Worm (Caenorhabditis elegans) whole organism, late embryonic: Measurements from ENCODE around the gene metl-6.
A peak's percentile ranks its signal among the peaks of the same experiment; 100 is the strongest.

Source experiments
- C38D4.7 ChIP-seq: fragments of 200-800 bp; sonication (Bioruptor generic); optimal IDR thresholded peaks from 2 replicates; lab custom pipeline; 2018; ENCODE audit warnings: mild to moderate bottlenecking, missing genetic modification characterization, moderate library complexity, missing compliant biosample characterization
- Y22D7AL.16 ChIP-seq: sonication (generic microtip); optimal IDR thresholded peaks from 2 replicates; lab custom pipeline; 2016; ENCODE audit warnings: missing genetic modification characterization, missing compliant biosample characterization
- ama-1 ChIP-seq: fragments of 150-350 bp; optimal IDR thresholded peaks from 2 replicates; lab custom pipeline; 2014
- ceh-22 ChIP-seq: sonication (generic microtip); optimal IDR thresholded peaks from 2 replicates; lab custom pipeline; 2017; ENCODE audit warnings: missing biosample characterization, missing genetic modification characterization
- ceh-24 ChIP-seq: sonication (generic microtip); optimal IDR thresholded peaks from 2 replicates; lab custom pipeline; 2016; ENCODE audit warnings: mild to moderate bottlenecking, missing genetic modification characterization, missing compliant biosample characterization
- ceh-45 ChIP-seq: fragments of 200-800 bp; sonication (Bioruptor generic); IDR thresholded peaks from 2 replicates; pipeline ENCODE4 v1.3.6; 2022; ENCODE audit warnings: missing genetic modification reagents, missing genetic modification characterization, missing compliant biosample characterization
- ceh-6 ChIP-seq: fragments of 200-800 bp; sonication (Bioruptor generic); optimal IDR thresholded peaks from 2 replicates; lab custom pipeline; 2018; ENCODE audit warnings: mild to moderate bottlenecking, missing genetic modification characterization, missing compliant biosample characterization
- ceh-9 ChIP-seq: sonication (generic microtip); optimal IDR thresholded peaks from 2 replicates; lab custom pipeline; 2016; ENCODE audit warnings: mild to moderate bottlenecking, missing genetic modification characterization, inconsistent platforms, missing compliant biosample characterization
- che-1 ChIP-seq: sonication (generic microtip); optimal IDR thresholded peaks from 2 replicates; lab custom pipeline; 2016; ENCODE audit warnings: mild to moderate bottlenecking, missing genetic modification characterization, missing compliant biosample characterization
- dmd-4 ChIP-seq: sonication (generic microtip); optimal IDR thresholded peaks from 2 replicates; lab custom pipeline; 2016; ENCODE audit warnings: borderline replicate concordance, missing genetic modification characterization, missing compliant biosample characterization
- dve-1 ChIP-seq: sonication (generic microtip); optimal IDR thresholded peaks from 2 replicates; lab custom pipeline; 2017; ENCODE audit warnings: antibody characterized with exemption, mild to moderate bottlenecking, missing genetic modification characterization, missing compliant biosample characterization
- elt-2 ChIP-seq: sonication (generic microtip); optimal IDR thresholded peaks from 2 replicates; lab custom pipeline; 2016; ENCODE audit warnings: missing genetic modification reagents, missing genetic modification characterization, missing compliant biosample characterization
- elt-4 ChIP-seq: sonication (generic microtip); optimal IDR thresholded peaks from 2 replicates; lab custom pipeline; 2016; ENCODE audit warnings: missing genetic modification characterization, missing compliant biosample characterization
- ets-4 ChIP-seq: sonication (generic microtip); optimal IDR thresholded peaks from 2 replicates; lab custom pipeline; 2016; ENCODE audit warnings: missing genetic modification characterization, missing compliant biosample characterization
- fkh-6 ChIP-seq: sonication (generic microtip); optimal IDR thresholded peaks from 2 replicates; lab custom pipeline; 2016; ENCODE audit warnings: missing genetic modification characterization, missing compliant biosample characterization
- gmeb-2 ChIP-seq: sonication (generic microtip); optimal IDR thresholded peaks from 2 replicates; lab custom pipeline; 2016; ENCODE audit warnings: missing genetic modification characterization, inconsistent platforms, missing compliant biosample characterization
- hlh-13 ChIP-seq: fragments of 200-800 bp; sonication (Bioruptor generic); optimal IDR thresholded peaks from 2 replicates; lab custom pipeline; 2018; ENCODE audit warnings: mild to moderate bottlenecking, missing genetic modification characterization, missing compliant biosample characterization
- hlh-15 ChIP-seq: sonication (generic microtip); optimal IDR thresholded peaks from 2 replicates; lab custom pipeline; 2016; ENCODE audit warnings: missing genetic modification characterization, missing compliant biosample characterization
- hlh-30 ChIP-seq: sonication (generic microtip); optimal IDR thresholded peaks from 2 replicates; lab custom pipeline; 2017; ENCODE audit warnings: antibody characterized with exemption, missing genetic modification characterization, missing compliant biosample characterization; ENCODE audit not compliant: insufficient read depth
- hlh-6 ChIP-seq: sonication (generic microtip); optimal IDR thresholded peaks from 2 replicates; lab custom pipeline; 2016; ENCODE audit warnings: missing genotype, missing genetic modification characterization, missing compliant biosample characterization
- lin-11 ChIP-seq: fragments of 200-800 bp; sonication (Bioruptor generic); optimal IDR thresholded peaks from 2 replicates; lab custom pipeline; 2018; ENCODE audit warnings: mild to moderate bottlenecking, missing genetic modification characterization, missing compliant biosample characterization
- madf-2 ChIP-seq: sonication (generic microtip); optimal IDR thresholded peaks from 2 replicates; lab custom pipeline; 2017; ENCODE audit warnings: missing genetic modification characterization, missing compliant biosample characterization
- mec-3 ChIP-seq: sonication (generic microtip); optimal IDR thresholded peaks from 2 replicates; lab custom pipeline; 2016; ENCODE audit warnings: borderline replicate concordance, missing genetic modification characterization, missing compliant biosample characterization
- nfya-1 ChIP-seq: sonication (generic microtip); optimal IDR thresholded peaks from 2 replicates; lab custom pipeline; 2017; ENCODE audit warnings: missing genetic modification characterization, mild to moderate bottlenecking, missing compliant biosample characterization, antibody characterized with exemption, moderate library complexity
- nhr-11 ChIP-seq: fragments of 150-350 bp; optimal IDR thresholded peaks from 2 replicates; lab custom pipeline; 2014; ENCODE audit warnings: missing biosample characterization, missing genetic modification characterization
- nhr-232 ChIP-seq: sonication (generic microtip); optimal IDR thresholded peaks from 2 replicates; lab custom pipeline; 2016; ENCODE audit warnings: missing genetic modification characterization, missing compliant biosample characterization
- npax-4 ChIP-seq: sonication (generic microtip); optimal IDR thresholded peaks from 2 replicates; lab custom pipeline; 2016; ENCODE audit warnings: missing genetic modification characterization, missing compliant biosample characterization
- odd-2 ChIP-seq: sonication (generic microtip); optimal IDR thresholded peaks from 2 replicates; lab custom pipeline; 2017; ENCODE audit warnings: antibody characterized with exemption, mild to moderate bottlenecking, missing genetic modification characterization, missing compliant biosample characterization
- pax-1 ChIP-seq: fragments of 150-350 bp; optimal IDR thresholded peaks from 2 replicates; lab custom pipeline; 2014; ENCODE audit warnings: missing biosample characterization, missing genetic modification characterization
- pha-4 ChIP-seq: fragments of 150-350 bp; optimal IDR thresholded peaks from 2 replicates; lab custom pipeline; 2018; ENCODE audit warnings: missing biosample characterization, missing genetic modification reagents, missing genetic modification characterization
- pqm-1 ChIP-seq: sonication (generic microtip); optimal IDR thresholded peaks from 2 replicates; lab custom pipeline; 2016; ENCODE audit warnings: missing genetic modification characterization, missing compliant biosample characterization
- pros-1 ChIP-seq: fragments of 150-350 bp; optimal IDR thresholded peaks from 2 replicates; lab custom pipeline; 2014; ENCODE audit warnings: missing biosample characterization, missing genetic modification reagents, missing genetic modification characterization
- sox-2 ChIP-seq: fragments of 200-800 bp; sonication (Bioruptor generic); IDR thresholded peaks from 2 replicates; pipeline ENCODE4 v1.3.6; 2022; ENCODE audit warnings: missing genetic modification reagents, missing genetic modification characterization, missing compliant biosample characterization
- sox-4 ChIP-seq: sonication (generic microtip); optimal IDR thresholded peaks from 2 replicates; lab custom pipeline; 2017; ENCODE audit warnings: mild to moderate bottlenecking, missing genetic modification characterization, inconsistent platforms, missing compliant biosample characterization
- syd-9 ChIP-seq: sonication (generic microtip); optimal IDR thresholded peaks from 2 replicates; lab custom pipeline; 2016; ENCODE audit warnings: mild to moderate bottlenecking, missing genetic modification characterization, moderate library complexity, missing compliant biosample characterization
- tbx-7 ChIP-seq: sonication (generic microtip); optimal IDR thresholded peaks from 2 replicates; lab custom pipeline; 2016; ENCODE audit warnings: missing genotype, missing genetic modification characterization, missing compliant biosample characterization
- ttx-3 ChIP-seq: sonication (generic microtip); optimal IDR thresholded peaks from 2 replicates; lab custom pipeline; 2016; ENCODE audit warnings: missing genetic modification reagents, missing genetic modification characterization, missing compliant biosample characterization
- unc-3 ChIP-seq, 2 experiments: fragments of 200-800 bp in 1 of 2; sonication (Bioruptor generic) in 1 of 2; sonication (generic microtip) in 1 of 2; conservative IDR thresholded peaks in 1 of 2; optimal IDR thresholded peaks in 1 of 2; 2 replicates each; pipeline versions ENCODE4 v1.3.6 to Lab custom; 2016 to 2022; ENCODE audit warnings: missing compliant biosample characterization in 2 of 2, missing genetic modification characterization in 2 of 2, missing genetic modification reagents in 1 of 2
- unc-42 ChIP-seq: sonication (generic microtip); optimal IDR thresholded peaks from 2 replicates; lab custom pipeline; 2016; ENCODE audit warnings: missing genotype, missing genetic modification characterization, missing compliant biosample characterization

The metl-6 gene

ce11 chrIII:3893992-3894391, 27.5 kb downstream of the metl-6 start:
- TF ChIP-seq elt-2 (tag; lab: Kevin White, UChicago) = peak; percentile 30
- no peak for TF ChIP-seq pqm-1

DNA sequence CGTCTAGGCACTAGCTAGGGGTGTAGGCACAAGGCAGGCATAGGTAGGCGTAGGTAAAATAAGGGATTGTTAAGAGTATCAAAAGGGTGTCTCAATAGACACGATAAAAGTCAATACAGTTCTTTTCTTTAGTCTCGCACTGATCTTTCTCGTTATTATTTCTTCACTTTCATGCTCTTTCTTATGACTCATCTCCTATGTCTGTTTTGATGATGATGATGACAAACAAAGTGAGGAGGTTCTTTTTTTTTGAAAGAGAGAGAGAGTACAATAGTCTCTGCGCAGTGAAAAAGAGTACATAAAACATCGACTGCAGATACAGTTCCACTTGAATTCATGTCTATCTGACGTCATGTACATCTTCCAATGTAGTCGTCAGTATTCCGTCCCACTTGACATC, 31.6 kb downstream of the metl-6 start:
- TF ChIP-seq sox-2 (GFP tag; lab: Robert Waterston, UW) = no peak
- TF ChIP-seq ceh-45 = no peak
- no peak for TF ChIP-seq hlh-15
- no peak for TF ChIP-seq lin-11 (tag; lab: Kevin White, UChicago)
- TF ChIP-seq nfya-1 = no peak
- no peak for TF ChIP-seq odd-2 (tag; lab: Kevin White, UChicago)
- no peak for TF ChIP-seq fkh-6 (tag; lab: Kevin White, UChicago)
- no peak for TF ChIP-seq Y22D7AL.16 (tag; lab: Kevin White, UChicago)
- TF ChIP-seq hlh-13 = no peak
- TF ChIP-seq hlh-6 (tag; lab: Kevin White, UChicago) = no peak
- no peak for TF ChIP-seq pros-1 (tag; lab: Kevin White, UChicago)
- no peak for TF ChIP-seq sox-4 (tag; lab: Kevin White, UChicago)
- no peak for TF ChIP-seq ceh-6 (GFP tag; lab: Kevin White, UChicago)
- no peak for TF ChIP-seq nhr-232 (tag; lab: Kevin White, UChicago)
- no peak for TF ChIP-seq tbx-7 (tag; lab: Kevin White, UChicago)
- no peak for TF ChIP-seq dve-1 (tag; lab: Kevin White, UChicago)
- TF ChIP-seq che-1 (tag; lab: Kevin White, UChicago) = no peak

- TF ChIP-seq C38D4.7 (GFP tag; lab: Kevin White, UChicago) (no peak), elt-4 (tag; lab: Kevin White, UChicago) (no peak), gmeb-2 (no peak), pha-4 (tag; lab: Kevin White, UChicago) (no peak), ceh-22 (tag; lab: Kevin White, UChicago) (no peak), ceh-9 (tag; lab: Kevin White, UChicago) (no peak), pax-1 (tag; lab: Kevin White, UChicago) (no peak), mec-3 (no peak), pqm-1 (no peak), ceh-24 (tag; lab: Kevin White, UChicago) (no peak), fkh-6 (tag; lab: Kevin White, UChicago) (no peak), ama-1 (lab: Kevin White, UChicago) (no peak)
Measured at ce11 chrIII:3887586-3887985, 33.9 kb downstream of the metl-6 start.

DNA sequence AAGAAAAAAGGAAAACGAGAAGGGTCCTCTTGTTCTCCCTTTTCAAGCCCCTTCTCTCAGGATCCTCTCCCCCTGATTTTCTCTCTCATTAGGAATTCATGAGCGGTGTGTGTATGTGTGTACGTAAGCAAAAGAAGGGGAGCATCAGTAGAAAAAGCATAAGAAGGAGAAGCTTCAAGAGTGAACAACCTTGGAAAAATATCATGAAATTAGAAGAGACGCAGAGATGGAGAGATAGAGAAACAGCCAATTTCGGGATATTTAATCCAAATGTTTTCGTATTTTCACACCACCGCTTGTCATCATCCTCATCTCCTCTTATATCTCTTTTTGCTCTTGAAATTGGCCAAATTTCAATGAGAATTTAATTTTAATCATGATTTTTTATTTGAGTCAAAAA, 38.4 kb downstream of the metl-6 start:
- TF ChIP-seq pha-4 (tag; lab: Kevin White, UChicago) (no peak), ceh-6 (GFP tag; lab: Kevin White, UChicago) (no peak), ttx-3 (tag; lab: Kevin White, UChicago) (no peak), odd-2 (tag; lab: Kevin White, UChicago) (no peak), hlh-6 (tag; lab: Kevin White, UChicago) (no peak), hlh-30 (tag; lab: Kevin White, UChicago) (no peak), unc-42 (peak; percentile 1)

DNA sequence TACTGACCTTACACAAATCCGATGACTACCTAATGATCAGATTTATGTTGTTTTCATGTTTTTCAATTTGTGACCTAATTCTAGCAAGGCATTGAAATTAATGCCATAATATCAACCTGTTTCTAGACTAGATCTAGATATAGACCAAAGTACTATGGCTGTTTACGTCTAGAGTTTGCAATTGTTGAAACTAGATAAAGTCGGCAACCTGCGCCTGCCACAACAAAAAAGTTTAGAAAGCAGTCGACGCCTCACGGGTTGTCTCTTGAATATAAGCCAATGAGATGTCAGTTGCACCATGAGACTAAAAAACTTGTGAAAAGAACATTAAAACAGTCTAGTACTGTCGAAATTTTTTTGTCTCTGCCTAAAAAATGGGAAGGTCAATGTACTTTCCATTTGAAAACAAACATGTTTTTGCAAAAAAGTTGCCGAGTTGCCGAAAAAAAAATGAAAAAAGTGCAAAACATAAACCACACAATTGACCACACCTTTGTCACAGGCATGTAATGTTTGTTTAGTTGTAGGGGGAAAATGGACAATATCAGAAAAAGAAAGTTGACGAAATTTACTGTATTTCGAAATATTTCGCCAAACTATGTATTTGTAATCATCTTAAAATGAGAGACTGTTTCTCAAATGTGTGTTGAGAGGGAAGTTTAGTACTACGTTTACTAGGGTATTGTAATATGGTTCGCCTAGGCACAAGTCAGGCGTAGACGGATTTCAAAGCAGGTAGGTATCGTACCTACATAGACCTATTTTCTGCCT, 42.3 kb downstream of the metl-6 start:
- no peak for TF ChIP-seq sox-4 (tag; lab: Kevin White, UChicago)
- no peak for TF ChIP-seq ceh-24 (tag; lab: Kevin White, UChicago)
- TF ChIP-seq hlh-30 (tag; lab: Kevin White, UChicago) = no peak
- TF ChIP-seq nhr-11 = no peak
- no peak for TF ChIP-seq hlh-13
- TF ChIP-seq ets-4 (tag; lab: Kevin White, UChicago) = no peak
- no peak for TF ChIP-seq ceh-6 (GFP tag; lab: Kevin White, UChicago)
- TF ChIP-seq unc-3 (GFP tag; conservative IDR thresholded peaks at IDR 0.05; lab: Robert Waterston, UW) = no peak
- TF ChIP-seq unc-3 (tag; optimal IDR thresholded peaks at IDR 0.05; lab: Kevin White, UChicago) = no peak
- no peak for TF ChIP-seq syd-9 (tag; lab: Kevin White, UChicago)
- no peak for TF ChIP-seq dmd-4 (tag; lab: Kevin White, UChicago)
- no peak for TF ChIP-seq mec-3
- TF ChIP-seq npax-4 = no peak
- no peak for TF ChIP-seq elt-4 (tag; lab: Kevin White, UChicago)
- no peak for TF ChIP-seq madf-2
